Worm (Caenorhabditis elegans): ENCODE results near the gene des-2.

The des-2 gene

ce11 chrV:11435242-11435641 is 13.7 kb upstream of the des-2 start:
- TF ChIP-seq ceh-6 (GFP tag; optimal IDR thresholded peaks at IDR 0.05), result no peak
- TF ChIP-seq hlh-15 (tag; optimal IDR thresholded peaks at IDR 0.05), result no peak
- TF ChIP-seq K02D7.2 (tag; optimal IDR thresholded peaks at IDR 0.05), result no peak
- no peak for TF ChIP-seq pqm-1 (tag; optimal IDR thresholded peaks at IDR 0.05)
- TF ChIP-seq tbx-7 (tag; optimal IDR thresholded peaks at IDR 0.05), result no peak

- TF ChIP-seq ama-1 (optimal IDR thresholded peaks at IDR 0.05) (no peak), unc-42 (tag; optimal IDR thresholded peaks at IDR 0.05) (peak; percentile 40)
Measured at ce11 chrV:11430823-11431222, 9.3 kb upstream of the des-2 start.

ce11 chrV:11428728-11429127 is 7.2 kb upstream of the des-2 start:
- TF ChIP-seq pqm-1 (tag; optimal IDR thresholded peaks at IDR 0.05) (no peak), unc-42 (tag; optimal IDR thresholded peaks at IDR 0.05) (peak; percentile 83), ceh-31 (tag; optimal IDR thresholded peaks at IDR 0.05) (peak; percentile 19), npax-4 (tag; optimal IDR thresholded peaks at IDR 0.05) (no peak)

ce11 chrV:11424565-11424964 is 3.1 kb upstream of the des-2 start, which contains the start of gene T26H10.2:
Gene T26H10.2 (minus strand): TSS chrV:11424665.
- TF ChIP-seq ttx-3 (tag; optimal IDR thresholded peaks at IDR 0.05) (no peak), ceh-18 (tag; optimal IDR thresholded peaks at IDR 0.05) (no peak), eyg-1 (tag; optimal IDR thresholded peaks at IDR 0.05) (no peak), elt-4 (tag; optimal IDR thresholded peaks at IDR 0.05) (no peak), tbx-2 (tag; optimal IDR thresholded peaks at IDR 0.05) (no peak), sox-2 (GFP tag; IDR thresholded peaks at IDR 0.05) (no peak), unc-42 (tag; optimal IDR thresholded peaks at IDR 0.05) (no peak), ceh-31 (tag; optimal IDR thresholded peaks at IDR 0.05) (no peak), gmeb-2 (tag; optimal IDR thresholded peaks at IDR 0.05) (no peak), mec-3 (tag; optimal IDR thresholded peaks at IDR 0.05; ENCODE audit: borderline replicate concordance) (no peak), ceh-2 (tag; optimal IDR thresholded peaks at IDR 0.05) (no peak), fax-1 (tag; optimal IDR thresholded peaks at IDR 0.05) (no peak), pag-3 (tag; optimal IDR thresholded peaks at IDR 0.05; ENCODE audit: borderline replicate concordance) (no peak), madf-2 (tag; optimal IDR thresholded peaks at IDR 0.05) (no peak)

- TF ChIP-seq dve-1 (tag; optimal IDR thresholded peaks at IDR 0.05) (no peak), T23F11.4 (GFP tag; optimal IDR thresholded peaks at IDR 0.05) (no peak), pax-1 (tag; optimal IDR thresholded peaks at IDR 0.05) (no peak), ets-4 (tag; optimal IDR thresholded peaks at IDR 0.05) (no peak), pat-9 (tag; optimal IDR thresholded peaks at IDR 0.05) (no peak), lim-6 (tag; optimal IDR thresholded peaks at IDR 0.05) (no peak), unc-86 (tag; optimal IDR thresholded peaks at IDR 0.05) (no peak), ttx-3 (tag; optimal IDR thresholded peaks at IDR 0.05) (no peak), che-1 (tag; optimal IDR thresholded peaks at IDR 0.05) (no peak), C08G9.2 (tag; optimal IDR thresholded peaks at IDR 0.05) (no peak), eyg-1 (tag; optimal IDR thresholded peaks at IDR 0.05) (no peak), ztf-16 (tag; optimal IDR thresholded peaks at IDR 0.05) (no peak), ceh-18 (tag; optimal IDR thresholded peaks at IDR 0.05) (no peak), fkh-6 (tag; optimal IDR thresholded peaks at IDR 0.05) (no peak), ceh-48 (tag; optimal IDR thresholded peaks at IDR 0.05) (no peak), hlh-13 (GFP tag; optimal IDR thresholded peaks at IDR 0.05) (no peak), ceh-24 (tag; optimal IDR thresholded peaks at IDR 0.05) (no peak), ceh-22 (tag; optimal IDR thresholded peaks at IDR 0.05) (no peak)
Measured at ce11 chrV:11415059-11415458, 6.4 kb downstream of the des-2 start, which contains the start of gene deg-3. Gene deg-3 (minus strand): TSS chrV:11415159.

All from whole organism, late embryonic.